Worm (Caenorhabditis elegans): ENCODE measurements around the gene pha-4.
A peak's percentile ranks its signal among the peaks of the same experiment; 100 is the strongest.

Gene pha-4

ce11 chrV:20771702-20772101 is 18.9 kb downstream of the pha-4 start:
- TF ChIP-seq ceh-28 (tag; optimal IDR thresholded peaks at IDR 0.05): no peak
- TF ChIP-seq unc-62 (GFP tag; optimal IDR thresholded peaks at IDR 0.05 in 1 of 2): peak in 1 of 2 experiments; percentile 69
- TF ChIP-seq unc-62 (tag; optimal IDR thresholded peaks at IDR 0.05): no peak
- TF ChIP-seq unc-130 (GFP tag; optimal IDR thresholded peaks at IDR 0.05): no peak

- TF ChIP-seq saeg-2 (GFP tag; IDR thresholded peaks at IDR 0.05) (no peak), fos-1 (tag; optimal IDR thresholded peaks at IDR 0.05) (no peak), skn-1 (tag; optimal IDR thresholded peaks at IDR 0.05) (no peak), zfp-3 (GFP tag; conservative IDR thresholded peaks at IDR 0.05) (no peak), nhr-10 (tag; optimal IDR thresholded peaks at IDR 0.05) (no peak), F37D6.2 (tag; optimal IDR thresholded peaks at IDR 0.05) (no peak), dpl-1 (GFP tag; optimal IDR thresholded peaks at IDR 0.05) (no peak), madf-5 (GFP tag; IDR thresholded peaks at IDR 0.05) (no peak), nhr-28 (tag; optimal IDR thresholded peaks at IDR 0.05) (no peak), hlh-30 (tag; optimal IDR thresholded peaks at IDR 0.05; ENCODE audit: insufficient read depth) (no peak), lin-1 (GFP tag; IDR thresholded peaks at IDR 0.05) (no peak), set-16 (GFP tag; IDR thresholded peaks at IDR 0.05) (no peak), ceh-82 (tag; optimal IDR thresholded peaks at IDR 0.05) (no peak)
Measured at ce11 chrV:20773647-20774046, 20.8 kb downstream of the pha-4 start, which contains the start of gene F38A6.5. F38A6.5 (minus strand) TSS chrV:20773747.

ce11 chrV:20775269-20775668 is 22.4 kb downstream of the pha-4 start, which contains the start of gene F38A6.4:
F38A6.4 (minus strand) TSS chrV:20775369.
- TF ChIP-seq nhr-48 (tag; optimal IDR thresholded peaks at IDR 0.05): no peak
- no peak for TF ChIP-seq nhr-237 (tag; optimal IDR thresholded peaks at IDR 0.05)
- TF ChIP-seq aly-2 (tag; optimal IDR thresholded peaks at IDR 0.05): no peak
- peak in 1 of 2 experiments; percentile 84 for TF ChIP-seq unc-62 (GFP tag; optimal IDR thresholded peaks at IDR 0.05 in 1 of 2)
- TF ChIP-seq unc-62 (tag; optimal IDR thresholded peaks at IDR 0.05): no peak
- TF ChIP-seq daf-8 (GFP tag; IDR thresholded peaks at IDR 0.05): no peak
- no peak for TF ChIP-seq tra-1 (GFP tag; IDR thresholded peaks at IDR 0.05)
- TF ChIP-seq mep-1 (tag; optimal IDR thresholded peaks at IDR 0.05): no peak
- TF ChIP-seq zfp-3 (GFP tag; conservative IDR thresholded peaks at IDR 0.05): no peak
- no peak for TF ChIP-seq zag-1 (tag; optimal IDR thresholded peaks at IDR 0.05)
- TF ChIP-seq dmd-6 (GFP tag; IDR thresholded peaks at IDR 0.05): no peak
- TF ChIP-seq attf-4 (tag; optimal IDR thresholded peaks at IDR 0.05): no peak
- no peak for TF ChIP-seq daf-16 (GFP tag; optimal IDR thresholded peaks at IDR 0.05)
- TF ChIP-seq daf-16 (tag; optimal IDR thresholded peaks at IDR 0.05): peak; percentile 11
- no peak for TF ChIP-seq ceh-82 (tag; optimal IDR thresholded peaks at IDR 0.05)
- no peak for TF ChIP-seq lin-39 (tag; optimal IDR thresholded peaks at IDR 0.05)
- TF ChIP-seq T26A8.4 (GFP tag; IDR thresholded peaks at IDR 0.05): no peak
- TF ChIP-seq nhr-25 (tag; optimal IDR thresholded peaks at IDR 0.05; ENCODE audit: borderline replicate concordance, insufficient read depth): no peak
- TF ChIP-seq madf-5 (GFP tag; IDR thresholded peaks at IDR 0.05): no peak
- peak; percentile 25 for TF ChIP-seq nhr-28 (tag; optimal IDR thresholded peaks at IDR 0.05)
- no peak for TF ChIP-seq nhr-102 (tag; optimal IDR thresholded peaks at IDR 0.05)
- no peak for TF ChIP-seq dmd-8 (GFP tag; IDR thresholded peaks at IDR 0.05)
- no peak for TF ChIP-seq zfp-2 (tag; optimal IDR thresholded peaks at IDR 0.05)
- peak; percentile 11 for TF ChIP-seq dve-1 (tag; optimal IDR thresholded peaks at IDR 0.05; ENCODE audit: insufficient read depth)
- no peak for TF ChIP-seq lin-38 (GFP tag; IDR thresholded peaks at IDR 0.05)
- TF ChIP-seq pha-4 (GFP tag; IDR thresholded peaks at IDR 0.05): no peak
- no peak for TF ChIP-seq pha-4 (tag; optimal IDR thresholded peaks at IDR 0.05)
- TF ChIP-seq hlh-30 (tag; optimal IDR thresholded peaks at IDR 0.05; ENCODE audit: insufficient read depth): peak; percentile 29
- no peak for TF ChIP-seq spr-1 (tag; optimal IDR thresholded peaks at IDR 0.05)
- TF ChIP-seq nhr-10 (tag; optimal IDR thresholded peaks at IDR 0.05): no peak
- TF ChIP-seq hmg-1.1 (GFP tag; IDR thresholded peaks at IDR 0.05): no peak
- TF ChIP-seq ctbp-1 (GFP tag; IDR thresholded peaks at IDR 0.05): no peak
- TF ChIP-seq ZK546.5 (tag; optimal IDR thresholded peaks at IDR 0.05): no peak
- TF ChIP-seq unc-39 (tag; optimal IDR thresholded peaks at IDR 0.05): no peak
- no peak for TF ChIP-seq pqm-1 (tag; optimal IDR thresholded peaks at IDR 0.05)
- TF ChIP-seq nhr-42 (GFP tag; IDR thresholded peaks at IDR 0.05): no peak
- TF ChIP-seq T20F7.1 (GFP tag; optimal IDR thresholded peaks at IDR 0.05): no peak
- no peak for TF ChIP-seq zip-2 (tag; optimal IDR thresholded peaks at IDR 0.05)
- TF ChIP-seq arid-1 (GFP tag; conservative IDR thresholded peaks at IDR 0.05): no peak
- no peak for TF ChIP-seq php-3 (GFP tag; IDR thresholded peaks at IDR 0.05)
